Worm (Caenorhabditis elegans): ENCODE results near the gene C09G9.5.
A peak's percentile ranks its signal among the peaks of the same experiment; 100 is the strongest.

C09G9.5 gene

DNA sequence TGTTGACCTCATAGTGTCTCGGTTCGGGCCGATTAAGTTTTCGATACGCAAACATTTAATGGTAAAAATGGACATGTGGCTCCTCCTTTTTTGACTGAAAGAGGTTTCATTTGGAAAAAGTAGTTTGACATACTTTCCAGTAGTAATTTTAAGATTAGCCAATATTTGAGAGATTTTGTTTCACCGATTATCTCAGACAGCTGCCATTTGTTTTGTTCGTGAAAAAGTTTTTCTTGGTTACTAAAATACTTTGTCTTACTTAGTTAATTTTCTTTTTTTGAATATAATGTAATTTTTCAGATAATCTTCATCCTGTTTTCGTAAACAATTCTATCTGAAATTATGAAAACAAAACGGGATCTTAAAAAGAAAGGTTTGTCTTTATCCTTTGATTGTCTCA lies at the start of gene C09G9.5:
Gene C09G9.5 (plus strand): TSS at position 301 of the 400 bp plus-strand sequence.
- TF ChIP-seq elt-1 (tag; optimal IDR thresholded peaks at IDR 0.05): no peak
- TF ChIP-seq nhr-25 (tag; optimal IDR thresholded peaks at IDR 0.05): no peak

DNA sequence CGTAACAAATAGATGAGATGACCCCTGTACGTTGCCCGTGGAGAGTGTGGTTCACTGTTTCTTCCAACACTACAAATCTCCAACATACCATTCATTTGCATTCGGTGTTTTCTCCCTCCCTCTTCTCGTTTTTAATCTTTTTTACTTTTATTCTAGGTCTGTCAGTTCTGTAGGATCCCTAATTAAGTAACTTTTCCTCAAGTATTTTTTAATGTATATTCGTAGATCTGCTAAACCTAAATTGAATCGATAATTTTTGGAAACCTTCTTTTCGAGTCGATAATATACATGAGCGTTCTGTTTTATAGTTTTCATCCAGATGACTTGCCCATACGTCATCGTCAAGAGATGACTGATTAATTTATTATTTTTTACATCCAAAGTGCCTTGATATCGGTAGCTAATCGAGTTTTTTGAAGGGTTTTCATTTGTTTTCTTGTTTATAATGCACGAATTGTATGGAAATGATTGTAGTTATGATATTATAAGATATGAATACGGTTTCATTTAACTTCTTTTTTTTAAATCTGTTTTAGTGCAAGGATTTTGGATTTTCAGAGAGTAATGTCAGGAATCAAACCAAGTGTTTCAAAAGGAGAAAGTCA lies 46.1 kb upstream of the C09G9.5 start, which contains the start of the genes T28C6.11 and T11B7.1:
Gene T28C6.11 (minus strand): TSS at position 101 of the 605 bp plus-strand sequence.
Gene T11B7.1 (plus strand): TSS at position 555 of the 605 bp plus-strand sequence.
- TF ChIP-seq nhr-67 (tag; optimal IDR thresholded peaks at IDR 0.05): no peak
- TF ChIP-seq snpc-4 (tag; optimal IDR thresholded peaks at IDR 0.05): no peak
- no peak for TF ChIP-seq R02D3.7 (tag; optimal IDR thresholded peaks at IDR 0.05)
- TF ChIP-seq tbx-2 (tag; optimal IDR thresholded peaks at IDR 0.05): no peak
- TF ChIP-seq nfya-1 (tag; optimal IDR thresholded peaks at IDR 0.05; ENCODE audit: insufficient read depth): no peak
- TF ChIP-seq mml-1 (tag; optimal IDR thresholded peaks at IDR 0.05): no peak
- no peak for TF ChIP-seq egl-27 (tag; optimal IDR thresholded peaks at IDR 0.05)
- TF ChIP-seq lsy-12 (tag; optimal IDR thresholded peaks at IDR 0.05): no peak
- no peak for TF ChIP-seq aly-2 (tag; optimal IDR thresholded peaks at IDR 0.05)
- TF ChIP-seq nhr-77 (tag; optimal IDR thresholded peaks at IDR 0.05): no peak
- no peak for TF ChIP-seq ceh-28 (tag; optimal IDR thresholded peaks at IDR 0.05)
- TF ChIP-seq nhr-76 (tag; optimal IDR thresholded peaks at IDR 0.05): no peak
- TF ChIP-seq fos-1 (tag; optimal IDR thresholded peaks at IDR 0.05): no peak
- TF ChIP-seq ZK546.5 (tag; optimal IDR thresholded peaks at IDR 0.05): no peak
- TF ChIP-seq nhr-23 (tag; optimal IDR thresholded peaks at IDR 0.05): no peak
- no peak for TF ChIP-seq lin-15B (tag; optimal IDR thresholded peaks at IDR 0.05)
- TF ChIP-seq unc-62 (GFP tag; optimal IDR thresholded peaks at IDR 0.05): no peak
- no peak for TF ChIP-seq fkh-2 (tag; optimal IDR thresholded peaks at IDR 0.05)

DNA sequence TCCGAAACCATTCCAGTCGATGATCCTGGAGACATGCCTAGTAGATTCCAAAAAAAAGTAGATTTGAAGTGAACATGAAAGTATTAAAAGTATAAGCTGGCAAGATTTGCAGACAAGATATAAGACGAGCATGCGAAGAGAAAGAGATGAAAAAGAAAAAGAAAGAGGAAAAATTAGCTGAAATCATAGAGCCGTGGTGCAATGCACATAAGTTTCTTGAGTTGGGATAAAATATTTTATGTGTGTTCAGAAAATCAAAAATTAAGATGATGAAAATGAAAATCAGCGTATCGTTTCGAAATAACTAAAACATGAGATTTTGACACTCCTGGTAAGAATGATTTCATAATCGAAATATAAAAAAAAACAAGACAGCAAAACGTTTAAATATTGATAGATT lies 41.9 kb upstream of the C09G9.5 start, which contains the start of gene T11B7.2:
Gene T11B7.2 (minus strand): TSS at position 101 of the 400 bp plus-strand sequence.
- TF ChIP-seq elt-1 (tag; optimal IDR thresholded peaks at IDR 0.05): no peak
- TF ChIP-seq nhr-23 (tag; optimal IDR thresholded peaks at IDR 0.05): no peak
- TF ChIP-seq nhr-12 (tag; optimal IDR thresholded peaks at IDR 0.05): no peak
- no peak for TF ChIP-seq ZK546.5 (tag; optimal IDR thresholded peaks at IDR 0.05)
- TF ChIP-seq mml-1 (tag; optimal IDR thresholded peaks at IDR 0.05): no peak
- no peak for TF ChIP-seq nhr-67 (tag; optimal IDR thresholded peaks at IDR 0.05)
- TF ChIP-seq nhr-28 (tag; optimal IDR thresholded peaks at IDR 0.05): no peak
- no peak for TF ChIP-seq nhr-76 (tag; optimal IDR thresholded peaks at IDR 0.05)
- no peak for TF ChIP-seq elt-3 (tag; optimal IDR thresholded peaks at IDR 0.05)
- TF ChIP-seq tbx-2 (tag; optimal IDR thresholded peaks at IDR 0.05): no peak
- no peak for TF ChIP-seq R02D3.7 (tag; optimal IDR thresholded peaks at IDR 0.05)
- TF ChIP-seq nhr-43 (tag; optimal IDR thresholded peaks at IDR 0.05; ENCODE audit: poor library complexity, severe bottlenecking): no peak
- TF ChIP-seq nhr-25 (tag; optimal IDR thresholded peaks at IDR 0.05): no peak
- TF ChIP-seq mdl-1 (tag; optimal IDR thresholded peaks at IDR 0.05): no peak
- no peak for TF ChIP-seq eor-1 (tag; optimal IDR thresholded peaks at IDR 0.05)
- TF ChIP-seq ceh-16 (tag; optimal IDR thresholded peaks at IDR 0.05): no peak

DNA sequence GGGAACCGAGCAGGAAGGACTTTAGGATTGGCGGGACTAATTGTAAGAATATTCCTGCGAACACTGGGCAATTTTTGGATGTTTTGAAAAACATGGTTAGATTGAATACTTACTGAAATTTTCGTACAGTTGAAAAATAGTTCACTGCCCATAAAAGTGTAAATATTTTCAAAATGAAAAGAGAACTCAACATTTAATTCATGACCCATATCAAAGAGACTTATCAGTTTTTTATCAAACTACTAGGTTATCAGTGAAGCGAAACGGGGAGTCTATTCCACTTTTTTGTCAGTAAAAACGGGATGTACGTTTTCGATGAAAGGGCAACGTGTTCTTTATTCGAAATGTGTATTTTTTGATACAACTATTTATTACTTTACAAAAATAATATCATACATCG lies 40.4 kb upstream of the C09G9.5 start:
- TF ChIP-seq ztf-4 (tag; optimal IDR thresholded peaks at IDR 0.05) (no peak), elt-2 (tag; optimal IDR thresholded peaks at IDR 0.05) (peak; percentile 81), ceh-9 (tag; optimal IDR thresholded peaks at IDR 0.05) (no peak), pqm-1 (tag; optimal IDR thresholded peaks at IDR 0.05) (peak; percentile 55), pha-4 (tag; optimal IDR thresholded peaks at IDR 0.05) (peak; percentile 23), jun-1 (tag; optimal IDR thresholded peaks at IDR 0.05) (peak; percentile 4)

DNA sequence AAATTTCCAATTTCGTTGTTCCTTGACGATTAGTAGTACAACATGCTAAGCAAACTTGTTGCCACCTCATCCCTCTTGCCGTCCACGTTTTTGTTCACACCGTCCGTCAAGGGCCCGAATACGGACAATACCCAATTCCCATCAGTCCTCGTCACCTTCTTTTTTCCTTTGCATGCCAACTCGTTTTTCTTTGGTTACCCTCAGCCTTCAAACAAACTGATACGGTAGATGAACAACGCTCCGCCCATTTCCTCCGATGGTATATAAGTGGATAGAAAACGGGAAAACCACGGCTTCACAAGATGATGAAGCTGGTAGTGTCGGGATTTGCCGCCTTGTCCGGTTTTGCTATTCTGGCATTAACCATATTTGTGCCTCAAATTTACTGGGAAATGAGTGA lies 38.4 kb upstream of the C09G9.5 start, which contains the start of gene col-118:
Gene col-118 (plus strand): TSS at position 301 of the 400 bp plus-strand sequence.
- TF ChIP-seq ztf-4 (tag; optimal IDR thresholded peaks at IDR 0.05): no peak
- no peak for TF ChIP-seq nhr-23 (tag; optimal IDR thresholded peaks at IDR 0.05)

Data from whole organism, L3 larva.